Worm (Caenorhabditis elegans) whole organism, young adult: Measurements from ENCODE around the gene sam-4.

Experiments used
- B0261.1 ChIP-seq: sonication (generic microtip); optimal IDR thresholded peaks from 2 replicates; lab custom pipeline; 2016; ENCODE audit warnings: mild to moderate bottlenecking, missing genetic modification characterization, moderate library complexity, missing compliant biosample characterization
- B0336.3 ChIP-seq: fragments of 200-800 bp; sonication (Bioruptor generic); IDR thresholded peaks from 2 replicates; pipeline ENCODE4 v1.3.6; 2022; ENCODE audit warnings: missing genetic modification characterization, missing compliant biosample characterization
- D2030.7 ChIP-seq: fragments of 200-800 bp; sonication (Bioruptor generic); IDR thresholded peaks from 2 replicates; pipeline ENCODE4 v1.3.6; 2022; ENCODE audit warnings: missing genetic modification reagents, missing genetic modification characterization, missing compliant biosample characterization
- F22D6.2 ChIP-seq: sonication (generic microtip); optimal IDR thresholded peaks from 2 replicates; lab custom pipeline; 2016; ENCODE audit warnings: mild to moderate bottlenecking, missing genetic modification characterization, missing compliant biosample characterization
- F39B2.1 ChIP-seq: fragments of 200-800 bp; sonication (Bioruptor generic); IDR thresholded peaks from 2 replicates; pipeline ENCODE4 v1.3.6; 2022; ENCODE audit warnings: missing genetic modification reagents, missing genetic modification characterization, missing compliant biosample characterization
- F57A8.1 ChIP-seq: fragments of 200-800 bp; sonication (Bioruptor generic); optimal IDR thresholded peaks from 2 replicates; lab custom pipeline; 2018; ENCODE audit warnings: mild to moderate bottlenecking, missing genetic modification characterization, moderate library complexity, missing compliant biosample characterization
- K12H6.12 ChIP-seq: fragments of 200-800 bp; sonication (Bioruptor generic); optimal IDR thresholded peaks from 2 replicates; lab custom pipeline; 2018; ENCODE audit warnings: mild to moderate bottlenecking, missing genetic modification characterization, missing compliant biosample characterization
- Y67H2A.10 ChIP-seq: fragments of 200-800 bp; sonication (Bioruptor generic); conservative IDR thresholded peaks from 2 replicates; pipeline ENCODE4 v1.3.6; 2022; ENCODE audit warnings: missing genetic modification reagents, missing genetic modification characterization, missing compliant biosample characterization
- attf-6 ChIP-seq: fragments of 200-800 bp; sonication (Bioruptor generic); IDR thresholded peaks from 2 replicates; pipeline ENCODE4 v1.3.6; 2022; ENCODE audit warnings: missing genetic modification reagents, missing genetic modification characterization, missing compliant biosample characterization
- ccch-3 ChIP-seq: fragments of 200-800 bp; sonication (Bioruptor generic); optimal IDR thresholded peaks from 2 replicates; lab custom pipeline; 2018; ENCODE audit warnings: mild to moderate bottlenecking, missing genetic modification characterization, missing compliant biosample characterization
- cebp-2 ChIP-seq: fragments of 200-800 bp; sonication (Bioruptor generic); IDR thresholded peaks from 2 replicates; pipeline ENCODE4 v1.3.6; 2022; ENCODE audit warnings: missing genetic modification characterization, missing compliant biosample characterization
- ceh-58 ChIP-seq: fragments of 200-800 bp; sonication (Bioruptor generic); IDR thresholded peaks from 2 replicates; pipeline ENCODE4 v1.3.6; 2022; ENCODE audit warnings: missing genetic modification characterization, missing compliant biosample characterization
- ceh-79 ChIP-seq: sonication (generic microtip); optimal IDR thresholded peaks from 2 replicates; lab custom pipeline; 2017; ENCODE audit warnings: mild to moderate bottlenecking, missing genetic modification characterization, missing compliant biosample characterization
- dpff-1 ChIP-seq: sonication (generic microtip); optimal IDR thresholded peaks from 2 replicates; lab custom pipeline; 2017; ENCODE audit warnings: mild to moderate bottlenecking, missing genetic modification characterization, missing compliant biosample characterization
- dpl-1 ChIP-seq: fragments of 150-350 bp; optimal IDR thresholded peaks from 2 replicates; lab custom pipeline; 2014; ENCODE audit warnings: missing biosample characterization, missing genetic modification reagents, missing genetic modification characterization
- ets-4 ChIP-seq: fragments of 200-800 bp; sonication (Bioruptor generic); optimal IDR thresholded peaks from 2 replicates; lab custom pipeline; 2018; ENCODE audit warnings: mild to moderate bottlenecking, missing genetic modification characterization, missing compliant biosample characterization
- him-1 ChIP-seq: sonication (generic microtip); optimal IDR thresholded peaks from 2 replicates; lab custom pipeline; 2016; ENCODE audit warnings: missing genotype, missing genetic modification reagents, missing genetic modification characterization, missing compliant biosample characterization
- hlh-12 ChIP-seq: sonication (generic microtip); optimal IDR thresholded peaks from 2 replicates; lab custom pipeline; 2016; ENCODE audit warnings: missing genetic modification characterization, missing compliant biosample characterization
- lin-54 ChIP-seq: fragments of 200-800 bp; sonication (Bioruptor generic); optimal IDR thresholded peaks from 2 replicates; lab custom pipeline; 2018; ENCODE audit warnings: mild to moderate bottlenecking, missing genetic modification characterization, missing compliant biosample characterization
- lir-1 ChIP-seq: fragments of 200-800 bp; sonication (Bioruptor generic); conservative IDR thresholded peaks from 2 replicates; pipeline ENCODE4 v1.3.6; 2022; ENCODE audit warnings: missing genetic modification reagents, missing genetic modification characterization, missing compliant biosample characterization
- lsl-1 ChIP-seq: fragments of 200-800 bp; sonication (Bioruptor generic); optimal IDR thresholded peaks from 2 replicates; lab custom pipeline; 2018; ENCODE audit warnings: mild to moderate bottlenecking, missing genetic modification characterization, moderate library complexity, missing compliant biosample characterization
- lsy-27 ChIP-seq: sonication (generic microtip); optimal IDR thresholded peaks from 2 replicates; lab custom pipeline; 2017; ENCODE audit warnings: missing genetic modification characterization, mild to moderate bottlenecking, missing compliant biosample characterization, antibody characterized with exemption, missing genotype, borderline replicate concordance; ENCODE audit not compliant: insufficient read depth
- madf-10 ChIP-seq: sonication (generic microtip); optimal IDR thresholded peaks from 2 replicates; lab custom pipeline; 2016; ENCODE audit warnings: mild to moderate bottlenecking, missing genetic modification characterization, missing compliant biosample characterization
- nhr-179 ChIP-seq: sonication (generic microtip); optimal IDR thresholded peaks from 2 replicates; lab custom pipeline; 2016; ENCODE audit warnings: mild to moderate bottlenecking, missing genetic modification characterization, missing compliant biosample characterization
- nhr-27 ChIP-seq: fragments of 200-800 bp; sonication (Bioruptor generic); optimal IDR thresholded peaks from 2 replicates; lab custom pipeline; 2018; ENCODE audit warnings: mild to moderate bottlenecking, missing genetic modification characterization, moderate library complexity, missing compliant biosample characterization
- pbrm-1 ChIP-seq: fragments of 200-800 bp; sonication (Bioruptor generic); IDR thresholded peaks from 2 replicates; pipeline ENCODE4 v1.3.6; 2022; ENCODE audit warnings: missing genetic modification reagents, missing genetic modification characterization, missing compliant biosample characterization
- repo-1 ChIP-seq: sonication (generic microtip); optimal IDR thresholded peaks from 2 replicates; lab custom pipeline; 2017; ENCODE audit warnings: mild to moderate bottlenecking, missing genetic modification characterization, missing compliant biosample characterization
- rpc-1 ChIP-seq, 2 experiments: fragments of 150-350 bp in 1 of 2; sonication (generic microtip) in 1 of 2; optimal IDR thresholded peaks; 2 replicates each; lab custom pipeline; 2014 to 2018; ENCODE audit warnings: missing biosample characterization in 1 of 2, missing genetic modification characterization in 1 of 2, missing genetic modification reagents in 1 of 2, missing genotype in 1 of 2
- somi-1 ChIP-seq: fragments of 200-800 bp; sonication (Bioruptor generic); optimal IDR thresholded peaks from 2 replicates; lab custom pipeline; 2018; ENCODE audit warnings: mild to moderate bottlenecking, missing genetic modification characterization, missing compliant biosample characterization
- tbp1 ChIP-seq: fragments of 200-800 bp; sonication (Bioruptor generic); optimal IDR thresholded peaks from 2 replicates; lab custom pipeline; 2018; ENCODE audit warnings: mild to moderate bottlenecking, missing genetic modification characterization, missing compliant biosample characterization
- unc-130 ChIP-seq: sonication (generic microtip); optimal IDR thresholded peaks from 2 replicates; lab custom pipeline; 2016; ENCODE audit warnings: missing genetic modification reagents, missing genetic modification characterization, missing compliant biosample characterization
- unc-62 ChIP-seq: fragments of 150-350 bp; optimal IDR thresholded peaks from 2 replicates; lab custom pipeline; 2014; ENCODE audit warnings: missing biosample characterization, missing genetic modification reagents, missing genetic modification characterization
- ztf-18 ChIP-seq: sonication (generic microtip); optimal IDR thresholded peaks from 2 replicates; lab custom pipeline; 2016; ENCODE audit warnings: missing genotype, mild to moderate bottlenecking, missing genetic modification characterization, missing compliant biosample characterization
- ztf-22 ChIP-seq: fragments of 200-800 bp; sonication (Bioruptor generic); optimal IDR thresholded peaks from 2 replicates; lab custom pipeline; 2018; ENCODE audit warnings: mild to moderate bottlenecking, missing genetic modification characterization, moderate library complexity, missing compliant biosample characterization

Gene sam-4

DNA sequence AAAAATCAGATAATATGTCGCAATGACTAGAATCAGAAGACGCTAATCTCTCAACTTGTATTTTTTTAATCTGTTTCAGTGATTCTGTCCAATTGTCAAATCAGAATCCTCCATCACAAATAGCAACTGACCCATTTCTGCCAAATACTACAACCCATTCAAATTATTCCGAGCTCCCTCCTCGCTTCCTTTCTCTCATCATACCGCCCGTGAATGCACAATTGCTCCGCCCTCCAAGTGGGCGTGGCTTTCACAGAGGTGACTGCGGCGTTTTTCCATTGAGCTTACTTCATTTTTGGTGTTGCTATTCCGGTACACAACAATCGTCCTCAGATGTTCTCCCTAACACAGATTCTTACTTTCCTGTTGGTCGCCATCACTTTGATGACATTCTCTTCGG, 31.6 kb upstream of the sam-4 start, which contains the start of gene flp-27:
TSS of gene flp-27 (plus strand) at position 301 of the 400 bp plus-strand sequence.
- TF ChIP-seq tbp1 (GFP tag; lab: Kevin White, UChicago) (no peak), him-1 (no peak), cebp-2 (GFP tag; lab: Robert Waterston, UW) (no peak), attf-6 (GFP tag; lab: Robert Waterston, UW) (no peak)

DNA sequence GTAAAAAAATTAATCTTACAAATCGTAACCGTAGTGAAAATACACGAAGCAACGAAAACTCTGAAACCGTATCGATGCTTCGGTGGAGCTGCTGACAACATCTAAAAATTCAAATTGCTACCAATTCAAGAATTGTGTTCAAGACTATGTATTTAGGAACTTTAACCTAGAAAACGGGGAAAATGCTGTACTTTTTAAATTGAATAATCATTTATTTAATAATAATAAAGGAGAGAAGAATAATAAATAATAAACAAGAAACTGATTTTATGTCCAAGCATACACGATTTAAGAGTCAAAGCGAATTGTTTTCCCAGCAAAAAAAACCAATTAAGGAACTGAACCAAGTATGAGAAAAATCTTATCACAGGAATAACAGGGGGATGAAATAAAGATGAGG, 20.5 kb upstream of the sam-4 start, which contains the start of gene C25H3.17:
TSS of gene C25H3.17 (minus strand) at position 101 of the 400 bp plus-strand sequence.
- TF ChIP-seq F22D6.2 (tag; lab: Kevin White, UChicago) (no peak), somi-1 (GFP tag; lab: Kevin White, UChicago) (no peak), hlh-12 (tag; lab: Kevin White, UChicago) (no peak), repo-1 (tag; lab: Kevin White, UChicago) (no peak)

DNA sequence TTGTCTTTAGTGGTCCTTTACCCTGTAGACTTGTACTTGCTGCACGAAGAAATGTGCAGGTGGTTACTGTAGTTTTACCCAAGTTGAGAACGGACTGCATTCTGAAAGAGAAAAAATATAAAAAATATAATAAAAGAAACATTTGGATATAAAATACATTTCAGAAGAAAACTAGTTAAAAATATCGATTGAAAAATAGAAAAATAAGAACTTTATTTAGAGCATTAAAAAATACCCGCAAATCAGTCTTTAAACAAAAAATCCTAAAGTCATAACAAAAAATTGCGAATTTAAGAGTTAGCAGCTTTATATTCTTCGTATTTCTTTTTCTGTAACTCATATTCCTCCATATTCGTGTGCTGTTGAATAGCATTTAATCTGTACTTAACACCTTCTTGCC, 19.7 kb upstream of the sam-4 start, which contains the start of gene C25H3.7:
TSS of gene C25H3.7 (minus strand) at position 101 of the 400 bp plus-strand sequence.
- TF ChIP-seq ztf-22 (no peak), lir-1 (no peak), ets-4 (no peak), D2030.7 (GFP tag; lab: Robert Waterston, UW) (no peak), dpff-1 (tag; lab: Kevin White, UChicago) (no peak), nhr-27 (no peak), B0336.3 (GFP tag; lab: Robert Waterston, UW) (no peak), ceh-58 (GFP tag; lab: Robert Waterston, UW) (no peak), K12H6.12 (tag; lab: Kevin White, UChicago) (no peak), lin-54 (GFP tag; lab: Kevin White, UChicago) (no peak), madf-10 (tag; lab: Kevin White, UChicago) (no peak)

DNA sequence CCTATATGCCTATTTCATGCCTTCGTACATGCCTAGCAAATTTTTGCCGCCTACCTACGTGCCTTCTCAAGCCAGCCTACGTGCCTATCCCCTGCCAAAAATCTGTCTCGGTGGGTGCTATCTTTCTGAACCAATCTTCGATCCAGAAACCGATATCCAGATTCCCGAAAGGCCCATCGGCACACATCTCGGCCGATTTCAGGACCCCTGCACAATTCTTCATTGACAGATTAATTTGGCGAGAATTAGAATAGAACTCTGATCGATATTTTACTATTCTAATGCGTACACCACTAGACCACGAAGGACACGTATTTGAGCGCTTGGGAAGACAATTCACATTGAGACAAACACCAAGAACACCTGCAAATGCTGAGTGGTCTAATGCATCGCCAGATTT, 18.5 kb upstream of the sam-4 start:
- TF ChIP-seq tbp1 (GFP tag; lab: Kevin White, UChicago) (peak; percentile 69), pbrm-1 (no peak), B0261.1 (tag; lab: Kevin White, UChicago) (peak; percentile 7), ceh-79 (no peak), rpc-1 (optimal IDR thresholded peaks at IDR 0.05; lab: Kevin White, UChicago) (peak; percentile 20), rpc-1 (tag; optimal IDR thresholded peaks at IDR 0.05; lab: Kevin White, UChicago) (peak; percentile 62)
- TF ChIP-seq, all 124 proteins: peak for 3

DNA sequence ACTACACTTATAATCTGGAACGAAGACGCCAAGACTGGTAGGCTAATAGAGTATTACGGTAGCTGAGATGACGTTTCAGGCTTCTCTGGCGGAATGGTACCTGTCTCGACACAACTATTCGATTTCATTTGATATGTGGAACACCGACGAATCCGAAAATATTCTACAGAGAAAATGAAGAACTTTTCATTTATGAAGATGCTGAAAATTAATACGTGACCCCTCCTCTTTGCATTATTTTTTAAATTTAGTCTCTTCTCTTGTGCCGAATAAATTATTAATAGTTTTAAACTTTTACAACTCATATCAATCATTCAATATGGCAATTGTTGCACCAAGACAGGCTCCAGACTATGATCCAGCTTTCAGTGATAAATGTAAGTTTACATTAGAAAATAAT, 16.9 kb upstream of the sam-4 start, which contains the start of gene C25H3.16:
TSS of gene C25H3.16 (plus strand) at position 301 of the 400 bp plus-strand sequence.
- TF ChIP-seq ccch-3 (GFP tag; lab: Kevin White, UChicago) (no peak), him-1 (peak; percentile 74), ets-4 (no peak)

DNA sequence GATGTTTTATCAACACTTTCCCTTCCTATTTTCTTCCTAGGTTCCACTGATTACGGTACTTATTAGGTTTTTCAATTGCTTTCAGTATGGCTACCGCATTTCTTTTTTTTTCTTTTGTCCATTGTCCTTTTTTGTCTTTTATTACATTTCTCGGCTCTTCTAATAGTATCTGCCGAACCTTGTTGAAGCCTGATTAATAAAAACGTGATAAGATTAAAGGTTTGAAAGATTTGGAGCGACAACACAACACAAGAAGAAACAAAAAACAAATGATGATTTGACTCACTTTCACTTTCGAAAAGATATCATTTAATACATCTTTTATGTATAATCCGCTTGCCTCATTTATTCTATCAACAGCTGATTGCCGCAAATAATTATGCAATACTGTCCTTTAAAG, 15.9 kb upstream of the sam-4 start, which contains the start of gene C25H3.15:
TSS of gene C25H3.15 (plus strand) at position 301 of the 400 bp plus-strand sequence.
- TF ChIP-seq unc-62 (GFP tag; lab: Kevin White, UChicago) (no peak), lsl-1 (GFP tag; lab: Kevin White, UChicago) (no peak), dpl-1 (GFP tag; lab: Kevin White, UChicago) (no peak), ztf-18 (tag; lab: Kevin White, UChicago) (no peak), him-1 (no peak), ets-4 (no peak), nhr-179 (no peak), lsy-27 (tag; lab: Kevin White, UChicago) (no peak), unc-130 (GFP tag; lab: Kevin White, UChicago) (no peak), D2030.7 (GFP tag; lab: Robert Waterston, UW) (no peak), F39B2.1 (GFP tag; lab: Robert Waterston, UW) (no peak), cebp-2 (GFP tag; lab: Robert Waterston, UW) (no peak), F22D6.2 (tag; lab: Kevin White, UChicago) (no peak), ceh-58 (GFP tag; lab: Robert Waterston, UW) (no peak), Y67H2A.10 (no peak), F57A8.1 (GFP tag; lab: Kevin White, UChicago) (no peak), somi-1 (GFP tag; lab: Kevin White, UChicago) (no peak)
